Fruit fly (Drosophila melanogaster): ENCODE results near the gene CG14969.

Gene CG14969

dm6 chr3L:3304740-3305139 is 30.0 kb downstream of the CG14969 start:
- peak in 1 of 2 experiments; percentile 25 for TF ChIP-seq tll (GFP tag; optimal IDR thresholded peaks at IDR 0.05)
- no peak for TF ChIP-seq CG10147 (GFP tag; optimal IDR thresholded peaks at IDR 0.05)
- TF ChIP-seq CG15479 (GFP tag; optimal IDR thresholded peaks at IDR 0.05) = peak; percentile 54
- no peak for TF ChIP-seq CG4328 (GFP tag; optimal IDR thresholded peaks at IDR 0.05)
- TF ChIP-seq salm (tag; optimal IDR thresholded peaks at IDR 0.05) = no peak

- TF ChIP-seq ab (GFP tag; optimal IDR thresholded peaks at IDR 0.05) = no peak
- peak; percentile 18 for TF ChIP-seq CG30020 (tag; optimal IDR thresholded peaks at IDR 0.05)
- peak; percentile 2 for TF ChIP-seq CTCF (GFP tag; optimal IDR thresholded peaks at IDR 0.05)
- TF ChIP-seq ase (GFP tag; IDR thresholded peaks at IDR 0.05) = no peak
- no peak for TF ChIP-seq CG15269 (tag; optimal IDR thresholded peaks at IDR 0.05)
- peak; percentile 32; the same call in 1 of the 2 replicates for TF ChIP-seq MBD-R2 (GFP tag; IDR thresholded peaks at IDR 0.05)
- peak; percentile 79 for TF ChIP-seq hb (GFP tag; IDR thresholded peaks at IDR 0.05; ENCODE audit: partially characterized antibody)
- TF ChIP-seq chinmo (GFP tag; IDR thresholded peaks at IDR 0.05; ENCODE audit: partially characterized antibody) = peak; percentile 89
- TF ChIP-seq CG12219 (GFP tag; optimal IDR thresholded peaks at IDR 0.05) = no peak
- peak; percentile 52 for TF ChIP-seq Sry-δ (GFP tag; optimal IDR thresholded peaks at IDR 0.05)
- TF ChIP-seq knrl (GFP tag; IDR thresholded peaks at IDR 0.05; ENCODE audit: partially characterized antibody) = peak; percentile 67
- TF ChIP-seq wek (GFP tag; optimal IDR thresholded peaks at IDR 0.05) = peak; percentile 6
- no peak for TF ChIP-seq CG11696 (GFP tag; IDR thresholded peaks at IDR 0.05)
- peak; percentile 40; the same call in 1 of the 2 replicates for TF ChIP-seq CG32767 (GFP tag; IDR thresholded peaks at IDR 0.05)
- no peak for TF ChIP-seq NC2β (GFP tag; optimal IDR thresholded peaks at IDR 0.05)
- peak; percentile 89 for TF ChIP-seq crol (GFP tag; IDR thresholded peaks at IDR 0.05)
- TF ChIP-seq slbo (GFP tag; IDR thresholded peaks at IDR 0.05) = no peak
- peak; percentile 58 for TF ChIP-seq sd (tag; optimal IDR thresholded peaks at IDR 0.05)
- TF ChIP-seq CG10462 (GFP tag; optimal IDR thresholded peaks at IDR 0.05) = no peak
- TF ChIP-seq CG13287 (GFP tag; IDR thresholded peaks at IDR 0.05; ENCODE audit: partially characterized antibody) = peak; percentile 85
- peak; percentile 14 for TF ChIP-seq Mad (GFP tag; optimal IDR thresholded peaks at IDR 0.05)
- no peak for TF ChIP-seq E2f1 (GFP tag; IDR thresholded peaks at IDR 0.05)
- TF ChIP-seq gfzf (GFP tag; optimal IDR thresholded peaks at IDR 0.05) = peak; percentile 85
- TF ChIP-seq tna (GFP tag; IDR thresholded peaks at IDR 0.05; ENCODE audit: partially characterized antibody) = peak; percentile 93
- peak; percentile 75 for TF ChIP-seq grau (tag; optimal IDR thresholded peaks at IDR 0.05)
- peak; percentile 74 for TF ChIP-seq pzg (GFP tag; optimal IDR thresholded peaks at IDR 0.05)
- TF ChIP-seq CG12659 (GFP tag; optimal IDR thresholded peaks at IDR 0.05) = peak; percentile 67
- TF ChIP-seq ci (GFP tag; IDR thresholded peaks at IDR 0.05) = peak; percentile 77; the same call in 2 of the 3 replicates
- peak; percentile 90 for TF ChIP-seq CG2116 (GFP tag; optimal IDR thresholded peaks at IDR 0.05)
- TF ChIP-seq CG7963 (GFP tag; IDR thresholded peaks at IDR 0.05; ENCODE audit: partially characterized antibody) = peak; percentile 89
- peak in 1 of 2 experiments; percentile 63 for TF ChIP-seq eve (GFP tag; optimal IDR thresholded peaks at IDR 0.05)
- no peak for TF ChIP-seq tin (GFP tag; optimal IDR thresholded peaks at IDR 0.05)
- TF ChIP-seq trem (tag; optimal IDR thresholded peaks at IDR 0.05) = peak; percentile 49
- no peak for TF ChIP-seq CG7556 (GFP tag; optimal IDR thresholded peaks at IDR 0.05)
- no peak for TF ChIP-seq CG10147 (GFP tag; optimal IDR thresholded peaks at IDR 0.05)
- TF ChIP-seq Myb (GFP tag; optimal IDR thresholded peaks at IDR 0.05) = peak; percentile 97
- no peak for TF ChIP-seq CG8290 (GFP tag; optimal IDR thresholded peaks at IDR 0.05)
- TF ChIP-seq CG8290 (tag; optimal IDR thresholded peaks at IDR 0.05) = peak in 1 of 2 experiments; percentile 30
- TF ChIP-seq CG4730 (GFP tag; IDR thresholded peaks at IDR 0.05) = no peak
- TF ChIP-seq CG6765 (GFP tag; optimal IDR thresholded peaks at IDR 0.05) = no peak
- peak; percentile 4 for TF ChIP-seq CG12071 (GFP tag; optimal IDR thresholded peaks at IDR 0.05)
- peak; percentile 20 for TF ChIP-seq CG8478 (optimal IDR thresholded peaks at IDR 0.05)
- peak; percentile 82 for TF ChIP-seq CG9797 (GFP tag; optimal IDR thresholded peaks at IDR 0.05)
These were observed 31.0 kb downstream of the CG14969 start, which contains the start of gene ZnT63C for dm6 chr3L:3303534-3304459. Gene ZnT63C (plus strand): TSS chr3L:3303708.
